Worm (Caenorhabditis elegans) whole organism, L4 larva: Measurements from ENCODE around the gene F37C4.6.

Source experiments
- F10B5.3 ChIP-seq: sonication (generic microtip); optimal IDR thresholded peaks from 2 replicates; lab custom pipeline; 2016; ENCODE audit warnings: mild to moderate bottlenecking, missing genetic modification characterization, missing compliant biosample characterization
- F44E2.7 ChIP-seq: fragments of 200-800 bp; sonication (Bioruptor generic); IDR thresholded peaks from 2 replicates; pipeline ENCODE4 v2.1.2; 2022; ENCODE audit warnings: missing genetic modification characterization, missing compliant biosample characterization
- F49E8.2 ChIP-seq: sonication (generic microtip); optimal IDR thresholded peaks from 2 replicates; lab custom pipeline; 2016; ENCODE audit warnings: missing compliant biosample characterization, mild to moderate bottlenecking, missing genetic modification characterization, borderline replicate concordance
- T20F7.1 ChIP-seq: fragments of 200-800 bp; sonication (Bioruptor generic); optimal IDR thresholded peaks from 2 replicates; lab custom pipeline; 2018; ENCODE audit warnings: mild to moderate bottlenecking, missing genetic modification characterization, missing compliant biosample characterization
- Y48G9A.11 ChIP-seq: fragments of 200-800 bp; sonication (Bioruptor generic); IDR thresholded peaks from 2 replicates; pipeline ENCODE4 v1.3.6; 2022; ENCODE audit warnings: missing genetic modification reagents, missing genetic modification characterization, missing compliant biosample characterization
- Y75B8A.6 ChIP-seq: fragments of 200-800 bp; sonication (Bioruptor generic); IDR thresholded peaks from 2 replicates; pipeline ENCODE4 v1.3.6; 2022; ENCODE audit warnings: missing genetic modification reagents, missing genetic modification characterization, missing compliant biosample characterization
- aha-1 ChIP-seq: fragments of 150-350 bp; peaks from one replicate; lab custom pipeline; 2014; ENCODE audit warnings: missing biosample characterization, missing genetic modification characterization
- aly-2 ChIP-seq: sonication (generic microtip); optimal IDR thresholded peaks from 2 replicates; lab custom pipeline; 2018; ENCODE audit warnings: missing biosample characterization, missing genetic modification characterization
- ama-1 ChIP-seq: fragments of 150-350 bp; optimal IDR thresholded peaks from 2 replicates; lab custom pipeline; 2014; ENCODE audit warnings: inconsistent platforms, mixed read lengths
- daf-8 ChIP-seq: fragments of 200-800 bp; sonication (Bioruptor generic); IDR thresholded peaks from 2 replicates; pipeline ENCODE4 v1.3.6; 2022; ENCODE audit warnings: missing genetic modification characterization, missing compliant biosample characterization
- dmd-9 ChIP-seq: fragments of 200-800 bp; sonication (Bioruptor generic); IDR thresholded peaks from 2 replicates; pipeline ENCODE4 v1.3.6; 2022; ENCODE audit warnings: missing genetic modification reagents, missing genetic modification characterization, missing compliant biosample characterization
- egl-43 ChIP-seq: fragments of 200-800 bp; sonication (Bioruptor generic); IDR thresholded peaks from 2 replicates; pipeline ENCODE4 v1.3.6; 2022; ENCODE audit warnings: missing genetic modification reagents, missing genetic modification characterization, missing compliant biosample characterization
- fos-1 ChIP-seq: fragments of 150-350 bp; optimal IDR thresholded peaks from 2 replicates; lab custom pipeline; 2014; ENCODE audit warnings: missing biosample characterization, missing genetic modification characterization
- hlh-11 ChIP-seq: fragments of 200-800 bp; sonication (Bioruptor generic); optimal IDR thresholded peaks from 2 replicates; lab custom pipeline; 2018; ENCODE audit warnings: mild to moderate bottlenecking, missing genetic modification characterization, missing compliant biosample characterization
- lin-15B ChIP-seq: fragments of 150-350 bp; sonication (generic microtip); optimal IDR thresholded peaks from 3 replicates; lab custom pipeline; 2014; ENCODE audit warnings: missing biosample characterization, missing genetic modification characterization
- lin-38 ChIP-seq: fragments of 200-800 bp; sonication (Bioruptor generic); IDR thresholded peaks from 2 replicates; pipeline ENCODE4 v1.3.6; 2022; ENCODE audit warnings: missing genetic modification reagents, missing genetic modification characterization, missing compliant biosample characterization
- lir-3 ChIP-seq: sonication (generic microtip); optimal IDR thresholded peaks from 2 replicates; lab custom pipeline; 2016; ENCODE audit warnings: mild to moderate bottlenecking, missing genetic modification characterization, missing compliant biosample characterization
- lsy-2 ChIP-seq, 2 experiments: fragments of 150-350 bp in 1 of 2; sonication (generic microtip) in 1 of 2; optimal IDR thresholded peaks; 2 replicates each; lab custom pipeline; 2014 to 2017; ENCODE audit warnings: missing biosample characterization in 2 of 2, missing genetic modification characterization in 2 of 2
- madf-5 ChIP-seq, 2 experiments: fragments of 200-800 bp; sonication (Bioruptor generic); IDR thresholded peaks; 2 replicates each; pipeline ENCODE4 v1.3.6; 2022; ENCODE audit warnings: missing compliant biosample characterization in 2 of 2, missing genetic modification characterization in 2 of 2
- mxl-3 ChIP-seq: fragments of 200-800 bp; sonication (Bioruptor generic); optimal IDR thresholded peaks from 2 replicates; lab custom pipeline; 2018; ENCODE audit warnings: mild to moderate bottlenecking, missing genetic modification characterization, missing compliant biosample characterization
- nhr-10 ChIP-seq: fragments of 150-350 bp; optimal IDR thresholded peaks from 2 replicates; lab custom pipeline; 2014; ENCODE audit warnings: missing biosample characterization, missing genetic modification characterization
- nhr-28 ChIP-seq: fragments of 150-350 bp; optimal IDR thresholded peaks from 2 replicates; lab custom pipeline; 2014; ENCODE audit warnings: missing biosample characterization, missing genetic modification characterization
- nhr-41 ChIP-seq: fragments of 200-800 bp; sonication (Bioruptor generic); IDR thresholded peaks from 2 replicates; pipeline ENCODE4 v1.3.6; 2022; ENCODE audit warnings: missing genetic modification reagents, missing genetic modification characterization, missing compliant biosample characterization
- nhr-42 ChIP-seq: fragments of 200-800 bp; sonication (Bioruptor generic); IDR thresholded peaks from 2 replicates; pipeline ENCODE4 v1.3.6; 2022; ENCODE audit warnings: missing genetic modification characterization, missing compliant biosample characterization
- nhr-48 ChIP-seq: sonication (generic microtip); optimal IDR thresholded peaks from 2 replicates; lab custom pipeline; 2016; ENCODE audit warnings: mild to moderate bottlenecking, missing genetic modification characterization, missing compliant biosample characterization
- nhr-77 ChIP-seq: fragments of 150-350 bp; optimal IDR thresholded peaks from 2 replicates; lab custom pipeline; 2014; ENCODE audit warnings: missing biosample characterization, missing genetic modification characterization
- saeg-2 ChIP-seq: fragments of 200-800 bp; sonication (Bioruptor generic); IDR thresholded peaks from 2 replicates; pipeline ENCODE4 v1.3.6; 2022; ENCODE audit warnings: missing genetic modification reagents, missing genetic modification characterization, missing compliant biosample characterization
- set-16 ChIP-seq: fragments of 200-800 bp; sonication (Bioruptor generic); IDR thresholded peaks from 2 replicates; pipeline ENCODE4 v1.3.6; 2022; ENCODE audit warnings: missing genetic modification reagents, missing genetic modification characterization, missing compliant biosample characterization
- unc-130 ChIP-seq: sonication (generic microtip); optimal IDR thresholded peaks from 2 replicates; lab custom pipeline; 2016; ENCODE audit warnings: missing genetic modification reagents, missing genetic modification characterization, missing compliant biosample characterization
- unc-62 ChIP-seq, 3 experiments: fragments of 150-350 bp in 1 of 3; sonication (generic microtip); optimal IDR thresholded peaks in 2 of 3; peaks in 1 of 3; 1 replicate in 1 of 3; 2 replicates in 2 of 3; lab custom pipeline; 2014 to 2017; ENCODE audit warnings: missing biosample characterization in 3 of 3, missing genetic modification characterization in 3 of 3, missing genetic modification reagents in 3 of 3, missing genotype in 1 of 3
- zfp-3 ChIP-seq: fragments of 200-800 bp; sonication (Bioruptor generic); conservative IDR thresholded peaks from 2 replicates; pipeline ENCODE4 v1.3.6; 2022; ENCODE audit warnings: missing genetic modification reagents, missing genetic modification characterization, missing compliant biosample characterization
- ztf-11 ChIP-seq: fragments of 150-350 bp; optimal IDR thresholded peaks from 2 replicates; lab custom pipeline; 2014; ENCODE audit warnings: missing biosample characterization, missing genetic modification characterization

The F37C4.6 gene

ce11 chrIV:3856190-3856589, 21.9 kb downstream of the F37C4.6 start:
- TF ChIP-seq set-16 (GFP tag; lab: Robert Waterston, UW) (peak; percentile 25; the same call in 1 of the 2 replicates), lin-38 (no peak), dmd-9 (GFP tag; lab: Robert Waterston, UW) (no peak), T20F7.1 (no peak)

ce11 chrIV:3855543-3855942, 22.6 kb downstream of the F37C4.6 start, which contains the start of gene zag-1:
TSS of gene zag-1 (plus strand) at chrIV:3855843.
- TF ChIP-seq fos-1 (tag; lab: Kevin White, UChicago) (peak; percentile 61), F10B5.3 (tag; lab: Kevin White, UChicago) (no peak)

- TF ChIP-seq unc-62 (GFP tag; optimal IDR thresholded peaks at IDR 0.05 in 1 of 2; lab: Kevin White, UChicago) (peak in 1 of 2 experiments; percentile 61), unc-62 (tag; optimal IDR thresholded peaks at IDR 0.05; lab: Kevin White, UChicago) (no peak), egl-43 (no peak), aha-1 (tag; lab: Kevin White, UChicago) (peak; percentile 88), set-16 (GFP tag; lab: Robert Waterston, UW) (peak; percentile 51)
These were observed 23.5 kb downstream of the F37C4.6 start for ce11 chrIV:3854606-3855005.

ce11 chrIV:3853557-3853956, 24.6 kb downstream of the F37C4.6 start:
- TF ChIP-seq nhr-48 (tag; lab: Kevin White, UChicago): no peak
- TF ChIP-seq lsy-2 (tag; optimal IDR thresholded peaks at IDR 0.05; lab: Kevin White, UChicago): no peak
- TF ChIP-seq daf-8 (GFP tag; lab: Robert Waterston, UW): no peak
- TF ChIP-seq Y48G9A.11: no peak
- no peak for TF ChIP-seq F44E2.7 (GFP tag; lab: Robert Waterston, UW)

ce11 chrIV:3848985-3849384, 29.1 kb downstream of the F37C4.6 start:
- TF ChIP-seq hlh-11 (tag; lab: Kevin White, UChicago) (no peak), F44E2.7 (GFP tag; lab: Robert Waterston, UW) (no peak), nhr-41 (GFP tag; lab: Robert Waterston, UW) (no peak), lin-15B (tag; lab: Kevin White, UChicago) (no peak), madf-5 (GFP tag; IDR thresholded peaks at IDR 0.05; lab: Robert Waterston, UW) (no peak), zfp-3 (GFP tag; lab: Robert Waterston, UW) (no peak), nhr-42 (GFP tag; lab: Robert Waterston, UW) (no peak), nhr-10 (tag; lab: Kevin White, UChicago) (no peak), aly-2 (no peak), ama-1 (lab: Kevin White, UChicago) (no peak), mxl-3 (GFP tag; lab: Kevin White, UChicago) (no peak), Y75B8A.6 (GFP tag; lab: Robert Waterston, UW) (no peak)

ce11 chrIV:3847489-3847888, 30.6 kb downstream of the F37C4.6 start:
- TF ChIP-seq nhr-77 (tag; lab: Kevin White, UChicago) (no peak), nhr-42 (GFP tag; lab: Robert Waterston, UW) (no peak), unc-130 (GFP tag; lab: Kevin White, UChicago) (no peak), saeg-2 (no peak), F49E8.2 (no peak), lir-3 (tag; lab: Kevin White, UChicago) (no peak), ztf-11 (tag; lab: Kevin White, UChicago) (no peak), nhr-28 (tag; lab: Kevin White, UChicago) (no peak), lin-38 (no peak), fos-1 (tag; lab: Kevin White, UChicago) (no peak), lin-15B (tag; lab: Kevin White, UChicago) (no peak)
